Worm (Caenorhabditis elegans) whole organism, L4 larva: ENCODE results near the gene lury-1.

Experiments used
- ceh-62 ChIP-seq: sonication (generic microtip); optimal IDR thresholded peaks from 2 replicates; lab custom pipeline; 2017; ENCODE audit warnings: missing biosample characterization, missing genetic modification characterization
- dmd-6 ChIP-seq: fragments of 200-800 bp; sonication (Bioruptor generic); IDR thresholded peaks from 2 replicates; pipeline ENCODE4 v1.3.6; 2022; ENCODE audit warnings: missing genetic modification reagents, missing genetic modification characterization, missing compliant biosample characterization
- hlh-30 ChIP-seq: sonication (generic microtip); optimal IDR thresholded peaks from 2 replicates; lab custom pipeline; 2017; ENCODE audit warnings: antibody characterized with exemption, mild to moderate bottlenecking, missing genetic modification characterization, missing compliant biosample characterization; ENCODE audit not compliant: insufficient read depth
- jun-1 ChIP-seq: fragments of 150-350 bp; optimal IDR thresholded peaks from 2 replicates; lab custom pipeline; 2014; ENCODE audit warnings: missing biosample characterization, missing genetic modification reagents, missing genetic modification characterization
- lin-1 ChIP-seq: fragments of 200-800 bp; sonication (Bioruptor generic); IDR thresholded peaks from 2 replicates; pipeline ENCODE4 v1.3.6; 2022; ENCODE audit warnings: missing genetic modification reagents, missing genetic modification characterization, missing compliant biosample characterization
- lin-15B ChIP-seq: fragments of 150-350 bp; sonication (generic microtip); optimal IDR thresholded peaks from 3 replicates; lab custom pipeline; 2014; ENCODE audit warnings: missing biosample characterization, missing genetic modification characterization
- lin-29 ChIP-seq: fragments of 200-800 bp; sonication (Bioruptor generic); IDR thresholded peaks from 2 replicates; pipeline ENCODE4 v1.3.6; 2022; ENCODE audit warnings: missing genetic modification reagents, missing genetic modification characterization, missing compliant biosample characterization
- mep-1 ChIP-seq: fragments of 150-350 bp; sonication (generic microtip); optimal IDR thresholded peaks from 3 replicates; lab custom pipeline; 2014; ENCODE audit warnings: missing biosample characterization, missing genetic modification characterization
- mxl-2 ChIP-seq: fragments of 200-800 bp; sonication (Bioruptor generic); conservative IDR thresholded peaks from 2 replicates; pipeline ENCODE4 v1.3.6; 2022; ENCODE audit warnings: missing genetic modification reagents, missing genetic modification characterization, missing compliant biosample characterization
- nhr-11 ChIP-seq: fragments of 150-350 bp; optimal IDR thresholded peaks from 2 replicates; lab custom pipeline; 2014; ENCODE audit warnings: missing biosample characterization, missing genetic modification characterization
- nhr-41 ChIP-seq: fragments of 200-800 bp; sonication (Bioruptor generic); IDR thresholded peaks from 2 replicates; pipeline ENCODE4 v1.3.6; 2022; ENCODE audit warnings: missing genetic modification reagents, missing genetic modification characterization, missing compliant biosample characterization
- nhr-6 ChIP-seq: fragments of 150-350 bp; optimal IDR thresholded peaks from 2 replicates; lab custom pipeline; 2014; ENCODE audit warnings: missing biosample characterization, missing genetic modification characterization
- skn-1 ChIP-seq: fragments of 150-350 bp; optimal IDR thresholded peaks from 2 replicates; lab custom pipeline; 2014; ENCODE audit warnings: missing biosample characterization, missing genetic modification characterization

ce11 chrIII:12202437-12202836, 16.2 kb downstream of the lury-1 start, which contains the start of gene osm-12:
- TF ChIP-seq jun-1 = no peak
- TF ChIP-seq nhr-6 (tag; lab: Kevin White, UChicago) = no peak
- TF ChIP-seq nhr-11 (tag; lab: Kevin White, UChicago) = no peak
- TF ChIP-seq mep-1 (tag; lab: Kevin White, UChicago) = no peak
- TF ChIP-seq hlh-30 = no peak
- TF ChIP-seq ceh-62 (tag; lab: Kevin White, UChicago) = no peak
- TF ChIP-seq lin-15B (tag; lab: Kevin White, UChicago) = no peak
- TF ChIP-seq dmd-6 = no peak
- TF ChIP-seq mxl-2 (GFP tag; lab: Robert Waterston, UW) = no peak
- no peak for TF ChIP-seq nhr-41 (GFP tag; lab: Robert Waterston, UW)
- TF ChIP-seq skn-1 = no peak
- no peak for TF ChIP-seq lin-1 (GFP tag; lab: Robert Waterston, UW)
- no peak for TF ChIP-seq lin-29 (GFP tag; lab: Robert Waterston, UW)
